Worm (Caenorhabditis elegans): Measurements from ENCODE around the gene Y71H2AM.6.

ce11 chrIII:2818980-2819379 lies 38.1 kb downstream of the Y71H2AM.6 start, which contains the start of gene pipp-4P:
- TF ChIP-seq fkh-10 (GFP tag; optimal IDR thresholded peaks at IDR 0.05) (no peak), unc-62 (GFP tag; optimal IDR thresholded peaks at IDR 0.05 in 1 of 2) (no peak), unc-62 (tag; optimal IDR thresholded peaks at IDR 0.05) (no peak), lin-1 (GFP tag; IDR thresholded peaks at IDR 0.05) (no peak), nhr-25 (tag; optimal IDR thresholded peaks at IDR 0.05; ENCODE audit: borderline replicate concordance, insufficient read depth) (no peak), nhr-77 (tag; optimal IDR thresholded peaks at IDR 0.05) (no peak), lin-13 (GFP tag; optimal IDR thresholded peaks at IDR 0.05) (no peak), set-16 (GFP tag; IDR thresholded peaks at IDR 0.05) (no peak), ceh-82 (tag; optimal IDR thresholded peaks at IDR 0.05) (no peak), ama-1 (optimal IDR thresholded peaks at IDR 0.05) (no peak), nhr-11 (tag; optimal IDR thresholded peaks at IDR 0.05) (no peak), ZK546.5 (tag; optimal IDR thresholded peaks at IDR 0.05) (no peak)

Measured in whole organism, L4 larva.